Worm (Caenorhabditis elegans): Measurements from ENCODE around the gene cct-5.

Gene cct-5

DNA sequence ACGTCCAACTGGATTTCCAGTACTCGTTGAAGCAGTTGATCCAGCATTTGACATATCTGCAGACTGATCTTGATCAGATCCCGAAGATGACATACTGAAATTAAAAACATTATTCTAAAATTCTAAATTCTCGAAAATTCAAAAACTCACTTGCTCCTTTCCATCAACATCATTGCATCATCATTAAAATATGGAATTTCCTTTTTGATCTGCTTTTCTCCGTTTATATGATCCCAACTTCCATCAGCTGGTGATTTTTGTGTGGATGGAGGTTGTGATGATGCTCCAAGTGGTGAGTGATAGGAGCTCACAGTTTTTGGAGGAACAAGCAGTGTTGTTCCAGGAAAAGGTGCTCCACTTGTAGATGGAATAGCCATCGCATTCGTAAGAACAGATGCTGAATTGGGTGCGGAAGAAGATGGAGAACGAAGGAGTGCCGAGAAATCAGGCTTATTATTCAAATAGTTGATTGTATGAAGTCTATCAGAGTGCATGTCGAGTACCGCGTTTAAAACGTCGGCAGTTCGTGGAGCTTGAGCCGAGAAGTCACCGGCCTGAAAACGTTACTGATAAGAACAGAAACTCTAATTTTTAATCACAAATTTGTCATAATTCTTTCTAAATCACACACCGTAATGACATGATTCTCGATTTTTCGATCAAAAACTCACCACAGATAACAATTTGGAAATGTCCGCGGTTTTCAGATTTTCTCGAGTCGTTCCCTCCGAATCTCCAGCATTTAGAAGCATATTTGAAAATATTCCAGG lies 14.7 kb downstream of the cct-5 start:
- TF ChIP-seq elt-2 (tag; optimal IDR thresholded peaks at IDR 0.05): peak; percentile 82
- TF ChIP-seq tbx-2 (tag; optimal IDR thresholded peaks at IDR 0.05): no peak
- no peak for TF ChIP-seq zag-1 (tag; optimal IDR thresholded peaks at IDR 0.05)
- peak; percentile 26 for TF ChIP-seq nhr-43 (tag; optimal IDR thresholded peaks at IDR 0.05; ENCODE audit: poor library complexity, severe bottlenecking)
- no peak for TF ChIP-seq lin-39 (tag; optimal IDR thresholded peaks at IDR 0.05)
- TF ChIP-seq pqm-1 (tag; optimal IDR thresholded peaks at IDR 0.05): peak; percentile 76

DNA sequence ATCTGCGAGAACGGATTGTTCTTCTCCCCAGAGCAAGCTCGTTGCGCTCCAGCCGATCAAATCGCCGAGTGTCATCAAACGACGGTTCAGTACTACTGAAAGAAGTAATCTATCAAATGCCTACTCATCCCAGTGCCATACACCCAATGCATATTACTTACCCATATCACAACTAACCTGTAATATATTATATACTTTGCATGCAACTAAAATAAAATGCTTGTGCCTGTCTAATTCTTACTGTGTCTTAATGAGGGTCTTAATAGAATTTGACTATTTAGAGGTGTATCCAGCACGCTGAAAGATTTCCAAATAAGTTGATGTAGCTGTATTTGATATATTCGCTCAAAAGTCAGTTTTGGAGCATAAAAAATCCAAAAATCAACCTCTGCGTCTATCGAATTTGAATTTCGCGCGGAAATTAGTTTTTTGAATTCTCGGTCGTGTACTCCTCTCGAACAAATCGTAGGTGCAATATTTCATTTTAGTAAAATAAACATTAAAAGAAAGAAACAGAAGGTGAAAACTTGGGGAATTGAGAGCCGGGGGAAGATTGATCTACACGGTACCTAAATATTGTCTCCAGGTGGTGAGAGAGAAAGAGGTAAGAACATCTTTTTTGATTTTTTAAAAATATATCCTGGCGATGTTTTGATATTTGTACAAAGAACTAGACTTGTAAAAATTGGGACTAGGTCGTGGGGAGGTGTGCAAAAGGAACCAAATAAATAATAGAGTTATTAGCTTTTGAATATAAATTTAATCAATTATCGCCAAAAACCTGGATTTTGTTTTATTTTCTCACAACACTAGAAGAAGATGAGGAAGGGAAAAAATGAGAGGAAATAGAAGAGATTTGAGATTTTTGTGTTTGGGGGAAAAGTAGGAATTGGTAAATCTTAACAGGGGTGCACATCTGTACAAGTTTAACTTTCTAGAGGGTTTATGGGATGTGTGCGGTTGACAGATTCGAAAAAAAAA lies 16.5 kb downstream of the cct-5 start:
- TF ChIP-seq sea-2 (GFP tag; optimal IDR thresholded peaks at IDR 0.05): no peak
- peak; percentile 37 for TF ChIP-seq ama-1 (optimal IDR thresholded peaks at IDR 0.05)
- TF ChIP-seq nhr-12 (tag; optimal IDR thresholded peaks at IDR 0.05): no peak
- no peak for TF ChIP-seq ceh-9 (tag; optimal IDR thresholded peaks at IDR 0.05)
- TF ChIP-seq ZK546.5 (tag; optimal IDR thresholded peaks at IDR 0.05): no peak
- peak; percentile 53 for TF ChIP-seq jun-1 (tag; optimal IDR thresholded peaks at IDR 0.05)
- TF ChIP-seq nhr-25 (tag; optimal IDR thresholded peaks at IDR 0.05): peak; percentile 5
- TF ChIP-seq mdl-1 (tag; optimal IDR thresholded peaks at IDR 0.05): no peak
- no peak for TF ChIP-seq snpc-4 (tag; optimal IDR thresholded peaks at IDR 0.05)
- TF ChIP-seq unc-39 (tag; optimal IDR thresholded peaks at IDR 0.05): no peak
- no peak for TF ChIP-seq ztf-11 (tag; optimal IDR thresholded peaks at IDR 0.05)
- peak; percentile 39 for TF ChIP-seq lsy-12 (tag; optimal IDR thresholded peaks at IDR 0.05)
- no peak for TF ChIP-seq unc-62 (GFP tag; optimal IDR thresholded peaks at IDR 0.05)
- TF ChIP-seq lin-39 (tag; optimal IDR thresholded peaks at IDR 0.05): no peak
- TF ChIP-seq nhr-43 (tag; optimal IDR thresholded peaks at IDR 0.05; ENCODE audit: poor library complexity, severe bottlenecking): peak; percentile 62
- TF ChIP-seq ceh-16 (tag; optimal IDR thresholded peaks at IDR 0.05): no peak
- TF ChIP-seq egl-27 (tag; optimal IDR thresholded peaks at IDR 0.05): no peak
- TF ChIP-seq nhr-237 (tag; optimal IDR thresholded peaks at IDR 0.05): no peak
- no peak for TF ChIP-seq pha-4 (tag; optimal IDR thresholded peaks at IDR 0.05)
- peak; percentile 14 for TF ChIP-seq nhr-23 (tag; optimal IDR thresholded peaks at IDR 0.05)
- TF ChIP-seq skn-1 (tag; optimal IDR thresholded peaks at IDR 0.05): no peak
- TF ChIP-seq nhr-11 (tag; optimal IDR thresholded peaks at IDR 0.05): no peak
- TF ChIP-seq nhr-28 (tag; optimal IDR thresholded peaks at IDR 0.05): no peak
- no peak for TF ChIP-seq tbx-2 (tag; optimal IDR thresholded peaks at IDR 0.05)
- TF ChIP-seq pqm-1 (tag; optimal IDR thresholded peaks at IDR 0.05): no peak
- peak; percentile 11 for TF ChIP-seq ceh-28 (tag; optimal IDR thresholded peaks at IDR 0.05)
- no peak for TF ChIP-seq fkh-2 (tag; optimal IDR thresholded peaks at IDR 0.05)
- peak; percentile 18 for TF ChIP-seq elt-2 (tag; optimal IDR thresholded peaks at IDR 0.05)
- TF ChIP-seq lin-15B (tag; optimal IDR thresholded peaks at IDR 0.05): no peak
- TF ChIP-seq hmg-11 (tag; optimal IDR thresholded peaks at IDR 0.05): no peak
- no peak for TF ChIP-seq eor-1 (tag; optimal IDR thresholded peaks at IDR 0.05)
- TF ChIP-seq fkh-10 (GFP tag; optimal IDR thresholded peaks at IDR 0.05): no peak
- no peak for TF ChIP-seq egl-5 (tag; optimal IDR thresholded peaks at IDR 0.05)
- peak; percentile 19 for TF ChIP-seq nfya-1 (tag; optimal IDR thresholded peaks at IDR 0.05; ENCODE audit: insufficient read depth)
- TF ChIP-seq daf-12 (tag; optimal IDR thresholded peaks at IDR 0.05): no peak
- TF ChIP-seq ztf-4 (tag; optimal IDR thresholded peaks at IDR 0.05): peak; percentile 64
- TF ChIP-seq aly-2 (tag; optimal IDR thresholded peaks at IDR 0.05): peak; percentile 19

Data from whole organism, L3 larva.